Worm (Caenorhabditis elegans) whole organism, mixed stage, embryonic: Measurements from ENCODE around the gene F56C9.6.

ENCODE experiments used
- M03D4.4 ChIP-seq: sonication (generic microtip); optimal IDR thresholded peaks from 2 replicates; lab custom pipeline; 2017; ENCODE audit warnings: mild to moderate bottlenecking, missing genetic modification characterization, missing compliant biosample characterization
- bed-3 ChIP-seq: fragments of 200-800 bp; sonication (Bioruptor generic); optimal IDR thresholded peaks from 3 replicates; lab custom pipeline; 2018; ENCODE audit warnings: mild to moderate bottlenecking, missing genetic modification characterization, moderate library complexity, missing compliant biosample characterization
- blmp-1 ChIP-seq: fragments of 150-350 bp; optimal IDR thresholded peaks from 2 replicates; lab custom pipeline; 2014; ENCODE audit warnings: missing biosample characterization, missing genetic modification characterization
- ceh-43 ChIP-seq: fragments of 200-800 bp; sonication (Bioruptor generic); optimal IDR thresholded peaks from 2 replicates; lab custom pipeline; 2018; ENCODE audit warnings: mild to moderate bottlenecking, missing genetic modification characterization, moderate library complexity, missing compliant biosample characterization
- ceh-83 ChIP-seq: fragments of 200-800 bp; sonication (Bioruptor generic); optimal IDR thresholded peaks from 2 replicates; lab custom pipeline; 2018; ENCODE audit warnings: mild to moderate bottlenecking, missing genetic modification characterization, missing compliant biosample characterization
- ces-1 ChIP-seq: fragments of 150-350 bp; optimal IDR thresholded peaks from 2 replicates; lab custom pipeline; 2014; ENCODE audit warnings: missing biosample characterization, missing genetic modification reagents, missing genetic modification characterization
- cnd-1 ChIP-seq: fragments of 200-800 bp; sonication (Bioruptor generic); optimal IDR thresholded peaks from 2 replicates; lab custom pipeline; 2018; ENCODE audit warnings: mild to moderate bottlenecking, missing genetic modification characterization, missing compliant biosample characterization
- drap-1 ChIP-seq: fragments of 200-800 bp; sonication (Bioruptor generic); optimal IDR thresholded peaks from 3 replicates; lab custom pipeline; 2018; ENCODE audit warnings: mild to moderate bottlenecking, missing genetic modification characterization, missing compliant biosample characterization
- elt-1 ChIP-seq: sonication (generic microtip); optimal IDR thresholded peaks from 2 replicates; lab custom pipeline; 2017; ENCODE audit warnings: missing genetic modification characterization, mild to moderate bottlenecking, missing compliant biosample characterization, antibody characterized with exemption, moderate library complexity, borderline replicate concordance; ENCODE audit not compliant: insufficient read depth
- elt-3 ChIP-seq: fragments of 150-350 bp; optimal IDR thresholded peaks from 2 replicates; lab custom pipeline; 2014; ENCODE audit warnings: missing biosample characterization, missing genetic modification characterization
- ham-2 ChIP-seq: fragments of 200-800 bp; sonication (Bioruptor generic); optimal IDR thresholded peaks from 2 replicates; lab custom pipeline; 2018; ENCODE audit warnings: mild to moderate bottlenecking, missing genetic modification characterization, missing compliant biosample characterization
- hlh-1 ChIP-seq: fragments of 150-350 bp; optimal IDR thresholded peaks from 2 replicates; lab custom pipeline; 2014; ENCODE audit warnings: missing biosample characterization, missing genetic modification reagents, missing genetic modification characterization
- lin-32 ChIP-seq: fragments of 200-800 bp; sonication (Bioruptor generic); optimal IDR thresholded peaks from 2 replicates; lab custom pipeline; 2018; ENCODE audit warnings: mild to moderate bottlenecking, missing genetic modification characterization, missing compliant biosample characterization
- lsy-2 ChIP-seq: fragments of 150-350 bp; optimal IDR thresholded peaks from 2 replicates; lab custom pipeline; 2014; ENCODE audit warnings: missing biosample characterization, missing genetic modification characterization
- mab-5 ChIP-seq: fragments of 150-350 bp; optimal IDR thresholded peaks from 2 replicates; lab custom pipeline; 2014; ENCODE audit warnings: missing biosample characterization, missing genetic modification characterization
- mep-1 ChIP-seq: fragments of 150-350 bp; optimal IDR thresholded peaks from 2 replicates; lab custom pipeline; 2017; ENCODE audit warnings: missing biosample characterization, missing genetic modification reagents, missing genetic modification characterization, inconsistent platforms
- mls-2 ChIP-seq: sonication (generic microtip); optimal IDR thresholded peaks from 2 replicates; lab custom pipeline; 2016; ENCODE audit warnings: mild to moderate bottlenecking, missing genetic modification characterization, moderate library complexity, missing compliant biosample characterization
- nhr-12 ChIP-seq: fragments of 150-350 bp; optimal IDR thresholded peaks from 2 replicates; lab custom pipeline; 2014; ENCODE audit warnings: missing biosample characterization, missing genetic modification characterization
- nhr-2 ChIP-seq: fragments of 150-350 bp; optimal IDR thresholded peaks from 2 replicates; lab custom pipeline; 2014; ENCODE audit warnings: missing biosample characterization, missing genetic modification characterization
- nhr-237 ChIP-seq: fragments of 150-350 bp; optimal IDR thresholded peaks from 2 replicates; lab custom pipeline; 2014; ENCODE audit warnings: missing biosample characterization, missing genetic modification characterization
- nhr-28 ChIP-seq: fragments of 150-350 bp; optimal IDR thresholded peaks from 2 replicates; lab custom pipeline; 2014; ENCODE audit warnings: missing biosample characterization, missing genetic modification characterization
- nhr-76 ChIP-seq: sonication (generic microtip); optimal IDR thresholded peaks from 2 replicates; lab custom pipeline; 2017; ENCODE audit warnings: missing biosample characterization, missing genetic modification characterization
- pha-4 ChIP-seq: fragments of 150-350 bp; optimal IDR thresholded peaks from 2 replicates; lab custom pipeline; 2018; ENCODE audit warnings: missing biosample characterization, missing genetic modification reagents, missing genetic modification characterization
- sem-2 ChIP-seq: fragments of 200-800 bp; sonication (Bioruptor generic); optimal IDR thresholded peaks from 2 replicates; lab custom pipeline; 2018; ENCODE audit warnings: mild to moderate bottlenecking, missing genetic modification characterization, missing compliant biosample characterization
- snpc-4 ChIP-seq: fragments of 150-350 bp; optimal IDR thresholded peaks from 2 replicates; lab custom pipeline; 2014; ENCODE audit warnings: missing biosample characterization, missing genetic modification characterization
- tbx-8 ChIP-seq: fragments of 200-800 bp; sonication (Bioruptor generic); optimal IDR thresholded peaks from 2 replicates; lab custom pipeline; 2018; ENCODE audit warnings: mild to moderate bottlenecking, missing genetic modification characterization, moderate library complexity, missing compliant biosample characterization
- unc-120 ChIP-seq: sonication (generic microtip); optimal IDR thresholded peaks from 2 replicates; lab custom pipeline; 2017; ENCODE audit warnings: missing genetic modification characterization, missing compliant biosample characterization; ENCODE audit not compliant: poor library complexity, severe bottlenecking
- unc-39 ChIP-seq: fragments of 150-350 bp; optimal IDR thresholded peaks from 2 replicates; lab custom pipeline; 2014; ENCODE audit warnings: missing biosample characterization, missing genetic modification characterization
- unc-62 ChIP-seq: fragments of 150-350 bp; optimal IDR thresholded peaks from 2 replicates; lab custom pipeline; 2014; ENCODE audit warnings: missing biosample characterization, missing genetic modification reagents, missing genetic modification characterization
- zip-8 ChIP-seq: fragments of 150-350 bp; optimal IDR thresholded peaks from 2 replicates; lab custom pipeline; 2014; ENCODE audit warnings: missing biosample characterization, missing genetic modification characterization
- ztf-11 ChIP-seq: fragments of 150-350 bp; optimal IDR thresholded peaks from 2 replicates; lab custom pipeline; 2014; ENCODE audit warnings: missing biosample characterization, missing genetic modification characterization

Gene F56C9.6

DNA sequence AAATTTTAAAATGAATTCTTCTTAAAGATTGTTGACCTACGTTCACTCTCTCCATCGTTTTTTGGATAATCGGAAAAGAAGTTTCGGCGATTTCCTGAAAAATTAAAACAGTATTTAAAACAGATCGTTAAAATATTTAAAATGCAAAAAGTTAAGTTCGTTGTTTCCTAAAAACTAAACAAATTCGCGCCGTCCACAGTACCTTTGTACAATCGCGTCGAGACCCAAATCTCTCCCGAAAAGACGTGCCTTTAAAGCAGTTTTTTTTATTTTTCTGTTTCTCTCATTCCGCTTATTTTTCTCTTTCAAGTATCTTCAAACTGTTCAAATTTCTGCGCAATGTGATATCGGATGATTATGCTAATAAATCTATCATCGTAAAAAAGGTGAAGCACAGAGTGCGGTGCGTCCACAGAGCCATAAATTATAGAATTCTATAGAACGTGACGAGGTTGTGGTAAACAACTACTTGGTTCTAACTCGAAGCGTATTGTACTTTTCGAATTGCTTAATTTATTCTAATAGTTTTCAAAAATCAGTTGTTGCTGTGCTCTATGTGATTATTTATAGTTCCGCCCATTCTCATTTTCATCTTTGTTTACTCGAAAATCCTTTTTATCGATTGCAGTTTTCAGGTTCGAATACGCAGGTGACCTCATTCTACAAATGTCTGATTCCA, at the start of gene F56C9.6, which contains the start of gene F56C9.3:
F56C9.6 (minus strand) TSS at position 112 of the 679 bp plus-strand sequence.
F56C9.3 (plus strand) TSS at position 629 of the 679 bp plus-strand sequence.
- no peak for TF ChIP-seq ham-2 (GFP tag; lab: Kevin White, UChicago)
- TF ChIP-seq ztf-11 (tag; lab: Kevin White, UChicago): no peak
- TF ChIP-seq nhr-237 (tag; lab: Kevin White, UChicago): no peak
- TF ChIP-seq blmp-1 (tag; lab: Kevin White, UChicago): no peak
- no peak for TF ChIP-seq mls-2 (tag; lab: Kevin White, UChicago)
- no peak for TF ChIP-seq unc-62 (GFP tag; lab: Kevin White, UChicago)
- TF ChIP-seq M03D4.4: no peak
- TF ChIP-seq lin-32: no peak
- no peak for TF ChIP-seq elt-1 (tag; lab: Kevin White, UChicago)
- TF ChIP-seq zip-8 (tag; lab: Kevin White, UChicago): no peak
- TF ChIP-seq nhr-2: no peak
- TF ChIP-seq drap-1: no peak
- TF ChIP-seq bed-3 (GFP tag; lab: Kevin White, UChicago): no peak
- TF ChIP-seq ceh-43: no peak
- TF ChIP-seq ceh-83: no peak
- no peak for TF ChIP-seq nhr-28 (tag; lab: Kevin White, UChicago)
- TF ChIP-seq unc-39 (tag; lab: Kevin White, UChicago): no peak
- TF ChIP-seq hlh-1: no peak
- TF ChIP-seq sem-2: no peak

ce11 chrIII:7359037-7359548, 48.5 kb upstream of the F56C9.6 start, which contains the start of the genes eco-1 and hmgr-1:
TSS of gene eco-1 (minus strand) at chrIII:7359095.
TSS of gene hmgr-1 (plus strand) at chrIII:7359498.
- peak; percentile 45 for TF ChIP-seq ces-1 (GFP tag; lab: Kevin White, UChicago)
- no peak for TF ChIP-seq ceh-43
- TF ChIP-seq lsy-2 (tag; lab: Kevin White, UChicago): peak; percentile 64
- TF ChIP-seq mep-1 (tag; lab: Kevin White, UChicago): peak; percentile 44

ce11 chrIII:7358627-7359026, 48.1 kb upstream of the F56C9.6 start:
- no peak for TF ChIP-seq M03D4.4
- no peak for TF ChIP-seq ceh-83
- no peak for TF ChIP-seq snpc-4
- TF ChIP-seq elt-3: no peak
- TF ChIP-seq tbx-8 (GFP tag; lab: Kevin White, UChicago): no peak
- no peak for TF ChIP-seq nhr-2
- TF ChIP-seq mep-1 (tag; lab: Kevin White, UChicago): no peak
- TF ChIP-seq elt-1 (tag; lab: Kevin White, UChicago): no peak
- no peak for TF ChIP-seq lsy-2 (tag; lab: Kevin White, UChicago)
- TF ChIP-seq unc-120: no peak
- TF ChIP-seq mab-5 (tag; lab: Kevin White, UChicago): no peak
- no peak for TF ChIP-seq cnd-1 (tag; lab: Kevin White, UChicago)

DNA sequence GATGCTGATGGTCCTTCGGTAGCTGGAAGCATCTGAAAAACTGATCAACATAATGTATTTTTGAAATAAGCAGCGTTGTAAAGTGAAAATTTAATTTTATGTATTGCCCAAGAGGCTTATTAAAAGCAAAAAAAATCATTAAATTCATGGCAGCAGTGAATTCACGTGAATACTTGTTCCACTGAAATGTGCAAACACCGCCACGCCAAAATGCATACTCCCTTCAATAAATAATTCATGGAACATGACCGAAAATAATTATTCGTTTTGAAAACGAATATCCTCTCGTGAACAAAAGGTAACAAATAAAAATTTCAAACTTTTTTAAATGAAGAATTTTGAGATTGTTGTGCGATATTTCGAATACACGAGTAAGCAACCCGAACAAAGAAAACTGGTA, 46.8 kb upstream of the F56C9.6 start, which contains the start of gene F08F8.10:
F08F8.10 (minus strand) TSS at position 38 of the 400 bp plus-strand sequence.
- TF ChIP-seq mep-1 (tag; lab: Kevin White, UChicago): no peak
- no peak for TF ChIP-seq lsy-2 (tag; lab: Kevin White, UChicago)
- peak; percentile 0 for TF ChIP-seq ces-1 (GFP tag; lab: Kevin White, UChicago)
- TF ChIP-seq, all 35 proteins: peak for 1

DNA sequence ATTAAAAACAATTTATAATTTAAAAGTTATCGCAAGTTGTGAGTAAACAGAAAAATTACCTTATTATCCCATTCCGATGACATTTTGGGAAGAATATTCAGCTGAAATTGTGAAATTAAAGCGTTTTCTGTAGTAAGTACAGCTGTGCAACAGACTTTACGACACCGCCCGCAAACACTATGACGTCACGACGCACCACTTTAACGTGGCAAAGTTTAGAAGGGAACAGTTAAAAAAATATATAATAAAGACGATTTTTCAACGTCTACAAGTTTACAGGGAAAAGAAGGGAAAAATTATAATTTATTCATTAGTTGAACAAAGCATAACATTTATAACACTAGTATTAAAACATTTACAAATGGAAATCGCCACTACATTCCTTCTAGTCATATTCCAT, 43.3 kb upstream of the F56C9.6 start, which contains the start of gene F08F8.9:
F08F8.9 (minus strand) TSS at position 101 of the 400 bp plus-strand sequence.
- TF ChIP-seq snpc-4 (no peak), cnd-1 (tag; lab: Kevin White, UChicago) (no peak), mep-1 (tag; lab: Kevin White, UChicago) (no peak), ham-2 (GFP tag; lab: Kevin White, UChicago) (no peak), elt-1 (tag; lab: Kevin White, UChicago) (no peak), sem-2 (no peak), lsy-2 (tag; lab: Kevin White, UChicago) (no peak), nhr-76 (tag; lab: Kevin White, UChicago) (no peak), pha-4 (no peak), nhr-2 (no peak), nhr-12 (tag; lab: Kevin White, UChicago) (no peak), mab-5 (tag; lab: Kevin White, UChicago) (no peak), ces-1 (GFP tag; lab: Kevin White, UChicago) (no peak), ceh-83 (no peak), tbx-8 (GFP tag; lab: Kevin White, UChicago) (no peak), M03D4.4 (no peak)
